Worm (Caenorhabditis elegans) whole organism, late embryonic: ENCODE data around the gene W02C12.2.

Source experiments
- C38D4.7 ChIP-seq: fragments of 200-800 bp; sonication (Bioruptor generic); optimal IDR thresholded peaks from 2 replicates; lab custom pipeline; 2018; ENCODE audit warnings: mild to moderate bottlenecking, missing genetic modification characterization, moderate library complexity, missing compliant biosample characterization
- F13H6.1 ChIP-seq: sonication (generic microtip); optimal IDR thresholded peaks from 2 replicates; lab custom pipeline; 2016; ENCODE audit warnings: missing genetic modification characterization, missing compliant biosample characterization
- K02D7.2 ChIP-seq: sonication (generic microtip); optimal IDR thresholded peaks from 2 replicates; lab custom pipeline; 2017; ENCODE audit warnings: mild to moderate bottlenecking, missing genetic modification characterization, missing compliant biosample characterization
- K09A11.1 ChIP-seq: sonication (generic microtip); optimal IDR thresholded peaks from 2 replicates; lab custom pipeline; 2017; ENCODE audit warnings: antibody characterized with exemption, mild to moderate bottlenecking, missing genetic modification characterization, missing compliant biosample characterization; ENCODE audit not compliant: insufficient read depth
- T23F11.4 ChIP-seq: fragments of 200-800 bp; sonication (Bioruptor generic); optimal IDR thresholded peaks from 2 replicates; lab custom pipeline; 2018; ENCODE audit warnings: mild to moderate bottlenecking, missing genetic modification characterization, missing compliant biosample characterization
- ceh-19 ChIP-seq: fragments of 200-800 bp; sonication (Bioruptor generic); optimal IDR thresholded peaks from 2 replicates; lab custom pipeline; 2018; ENCODE audit warnings: mild to moderate bottlenecking, missing genetic modification characterization, missing compliant biosample characterization
- ceh-30 ChIP-seq: fragments of 150-350 bp; optimal IDR thresholded peaks from 2 replicates; lab custom pipeline; 2014; ENCODE audit warnings: missing biosample characterization, missing genetic modification characterization
- ceh-31 ChIP-seq: sonication (generic microtip); optimal IDR thresholded peaks from 2 replicates; lab custom pipeline; 2016; ENCODE audit warnings: missing genetic modification characterization, missing compliant biosample characterization
- ceh-34 ChIP-seq: sonication (generic microtip); optimal IDR thresholded peaks from 2 replicates; lab custom pipeline; 2016; ENCODE audit warnings: mild to moderate bottlenecking, missing genetic modification characterization, missing compliant biosample characterization
- dmd-4 ChIP-seq: sonication (generic microtip); optimal IDR thresholded peaks from 2 replicates; lab custom pipeline; 2016; ENCODE audit warnings: borderline replicate concordance, missing genetic modification characterization, missing compliant biosample characterization
- elt-4 ChIP-seq: sonication (generic microtip); optimal IDR thresholded peaks from 2 replicates; lab custom pipeline; 2016; ENCODE audit warnings: missing genetic modification characterization, missing compliant biosample characterization
- ets-4 ChIP-seq: sonication (generic microtip); optimal IDR thresholded peaks from 2 replicates; lab custom pipeline; 2016; ENCODE audit warnings: missing genetic modification characterization, missing compliant biosample characterization
- fax-1 ChIP-seq: sonication (generic microtip); optimal IDR thresholded peaks from 2 replicates; lab custom pipeline; 2016; ENCODE audit warnings: missing genotype, missing genetic modification characterization, missing compliant biosample characterization
- nhr-11 ChIP-seq: fragments of 150-350 bp; optimal IDR thresholded peaks from 2 replicates; lab custom pipeline; 2014; ENCODE audit warnings: missing biosample characterization, missing genetic modification characterization
- odd-2 ChIP-seq: sonication (generic microtip); optimal IDR thresholded peaks from 2 replicates; lab custom pipeline; 2017; ENCODE audit warnings: antibody characterized with exemption, mild to moderate bottlenecking, missing genetic modification characterization, missing compliant biosample characterization
- pha-2 ChIP-seq: sonication (generic microtip); optimal IDR thresholded peaks from 2 replicates; lab custom pipeline; 2017; ENCODE audit warnings: mild to moderate bottlenecking, missing genetic modification characterization, missing compliant biosample characterization
- pqm-1 ChIP-seq: sonication (generic microtip); optimal IDR thresholded peaks from 2 replicates; lab custom pipeline; 2016; ENCODE audit warnings: missing genetic modification characterization, missing compliant biosample characterization
- pros-1 ChIP-seq: fragments of 150-350 bp; optimal IDR thresholded peaks from 2 replicates; lab custom pipeline; 2014; ENCODE audit warnings: missing biosample characterization, missing genetic modification reagents, missing genetic modification characterization
- sdc-2 ChIP-seq: sonication (generic microtip); optimal IDR thresholded peaks from 2 replicates; lab custom pipeline; 2016; ENCODE audit warnings: missing genotype, missing genetic modification characterization, missing compliant biosample characterization
- ttx-3 ChIP-seq: sonication (generic microtip); optimal IDR thresholded peaks from 2 replicates; lab custom pipeline; 2016; ENCODE audit warnings: missing genetic modification reagents, missing genetic modification characterization, missing compliant biosample characterization
- unc-3 ChIP-seq, 2 experiments: fragments of 200-800 bp in 1 of 2; sonication (Bioruptor generic) in 1 of 2; sonication (generic microtip) in 1 of 2; conservative IDR thresholded peaks in 1 of 2; optimal IDR thresholded peaks in 1 of 2; 2 replicates each; pipeline versions ENCODE4 v1.3.6 to Lab custom; 2016 to 2022; ENCODE audit warnings: missing compliant biosample characterization in 2 of 2, missing genetic modification characterization in 2 of 2, missing genetic modification reagents in 1 of 2

The W02C12.2 gene

ce11 chrIV:3960396-3960795 is 47.4 kb downstream of the W02C12.2 start, which contains the start of gene clec-75:
Gene clec-75 (plus strand): TSS chrIV:3960734.
- TF ChIP-seq K09A11.1 (tag; lab: Kevin White, UChicago) (no peak), T23F11.4 (GFP tag; lab: Kevin White, UChicago) (no peak), ceh-34 (no peak)

DNA sequence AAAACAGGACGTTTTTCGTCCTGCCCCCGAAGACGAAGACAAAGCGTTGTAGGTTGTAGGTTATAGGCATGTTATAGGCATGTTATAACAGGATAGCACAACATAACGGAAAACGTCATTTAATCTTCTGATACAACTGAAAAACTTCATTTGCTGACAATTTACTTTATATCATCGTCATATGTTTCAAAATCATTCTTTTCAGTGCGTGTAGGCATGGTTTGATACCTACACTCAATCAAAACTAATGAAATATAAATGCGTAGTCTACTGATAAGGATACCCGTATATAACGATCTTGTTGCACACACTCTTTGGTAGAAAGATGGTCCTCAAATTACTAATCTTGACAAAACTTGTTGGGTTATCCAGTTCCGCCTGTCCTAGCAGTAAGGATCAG is 51.1 kb downstream of the W02C12.2 start, which contains the start of gene clec-74:
TSS of gene clec-74 (plus strand) at position 301 of the 400 bp plus-strand sequence.
- TF ChIP-seq ets-4 (tag; lab: Kevin White, UChicago) (no peak), nhr-11 (tag; lab: Kevin White, UChicago) (no peak)

DNA sequence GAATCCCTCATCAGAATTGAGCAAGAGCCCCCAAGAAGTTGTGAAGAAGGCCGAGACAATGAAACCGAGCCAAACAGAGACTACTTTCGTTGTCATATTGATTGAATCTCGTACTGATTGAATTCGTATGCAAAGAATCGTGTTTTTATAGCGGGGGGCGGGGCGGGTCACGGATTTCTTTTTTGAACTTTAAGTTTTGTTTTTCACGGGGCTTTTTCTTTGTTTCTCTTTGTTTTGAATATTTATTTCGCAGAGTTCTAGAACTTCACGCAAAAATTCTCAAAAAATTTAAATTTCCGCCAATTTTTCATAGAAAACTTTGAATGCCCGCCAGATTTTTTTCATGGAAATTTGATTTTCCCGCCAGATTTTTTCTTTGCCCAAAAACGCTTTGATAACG is 51.7 kb downstream of the W02C12.2 start, which contains the start of gene clec-73:
TSS of gene clec-73 (minus strand) at position 101 of the 400 bp plus-strand sequence.
- no peak for TF ChIP-seq unc-3 (GFP tag; conservative IDR thresholded peaks at IDR 0.05; lab: Robert Waterston, UW)
- no peak for TF ChIP-seq unc-3 (tag; optimal IDR thresholded peaks at IDR 0.05; lab: Kevin White, UChicago)
- no peak for TF ChIP-seq ceh-31 (tag; lab: Kevin White, UChicago)
- no peak for TF ChIP-seq pqm-1
- no peak for TF ChIP-seq ceh-30
- TF ChIP-seq pha-2 (tag; lab: Kevin White, UChicago): no peak
- TF ChIP-seq elt-4 (tag; lab: Kevin White, UChicago): no peak
- no peak for TF ChIP-seq pros-1 (tag; lab: Kevin White, UChicago)
- no peak for TF ChIP-seq sdc-2 (tag; lab: Kevin White, UChicago)
- no peak for TF ChIP-seq C38D4.7 (GFP tag; lab: Kevin White, UChicago)
- no peak for TF ChIP-seq fax-1 (tag; lab: Kevin White, UChicago)
- no peak for TF ChIP-seq F13H6.1 (tag; lab: Kevin White, UChicago)
- TF ChIP-seq ttx-3: no peak
- no peak for TF ChIP-seq K02D7.2
- TF ChIP-seq dmd-4 (tag; lab: Kevin White, UChicago): no peak
- TF ChIP-seq odd-2 (tag; lab: Kevin White, UChicago): no peak
- TF ChIP-seq ceh-19 (GFP tag; lab: Kevin White, UChicago): no peak
